Fruit fly (Drosophila melanogaster): Measurements from ENCODE around the gene bcn92.

bcn92 gene

dm6 chrX:2123965-2124688 lies 25.3 kb downstream of the bcn92 start (continued):
- peak; percentile 98 for TF ChIP-seq Ssrp (tag; optimal IDR thresholded peaks at IDR 0.05)
- peak; percentile 98 for TF ChIP-seq Hr3 (GFP tag; optimal IDR thresholded peaks at IDR 0.05)
- peak; percentile 99 for TF ChIP-seq CG10979 (tag; optimal IDR thresholded peaks at IDR 0.05)
- peak; percentile 95 for TF ChIP-seq Xrp1 (GFP tag; IDR thresholded peaks at IDR 0.05)
- peak; percentile 97 for TF ChIP-seq Spps (tag; optimal IDR thresholded peaks at IDR 0.05)
- TF ChIP-seq CG9215 (GFP tag; IDR thresholded peaks at IDR 0.05), result peak; percentile 92
- TF ChIP-seq eyg (GFP tag; optimal IDR thresholded peaks at IDR 0.05), result peak; percentile 67
- peak; percentile 64 for TF ChIP-seq btn (GFP tag; optimal IDR thresholded peaks at IDR 0.05)
- peak; percentile 69 for TF ChIP-seq nau (GFP tag; optimal IDR thresholded peaks at IDR 0.05)
- peak; percentile 77; the same call in 2 of the 3 replicates for TF ChIP-seq C15 (GFP tag; IDR thresholded peaks at IDR 0.05)
- TF ChIP-seq CG8944 (GFP tag; optimal IDR thresholded peaks at IDR 0.05), result peak; percentile 82
- peak; percentile 78 for TF ChIP-seq sqz (GFP tag; optimal IDR thresholded peaks at IDR 0.05)
- peak; percentile 88 for TF ChIP-seq CG5180 (GFP tag; optimal IDR thresholded peaks at IDR 0.05)
- TF ChIP-seq CoRest (tag; optimal IDR thresholded peaks at IDR 0.05), result peak; percentile 99
- peak; percentile 81 for TF ChIP-seq HmgZ (tag; optimal IDR thresholded peaks at IDR 0.05)
- peak; percentile 50 for TF ChIP-seq mirr (GFP tag; optimal IDR thresholded peaks at IDR 0.05)
- TF ChIP-seq CG8089 (GFP tag; optimal IDR thresholded peaks at IDR 0.05), result peak; percentile 71
- TF ChIP-seq CG10959 (GFP tag; IDR thresholded peaks at IDR 0.05), result peak; percentile 90
- TF ChIP-seq gt (GFP tag; IDR thresholded peaks at IDR 0.05), result peak; percentile 83
- peak; percentile 97 for TF ChIP-seq CG6765 (GFP tag; optimal IDR thresholded peaks at IDR 0.05)
- TF ChIP-seq Ptx1 (GFP tag; IDR thresholded peaks at IDR 0.05), result peak; percentile 95
- TF ChIP-seq CG10147 (GFP tag; optimal IDR thresholded peaks at IDR 0.05), result peak; percentile 98
- peak; percentile 82 for TF ChIP-seq CHES-1-like (GFP tag; optimal IDR thresholded peaks at IDR 0.05)
- TF ChIP-seq CG4617 (GFP tag; optimal IDR thresholded peaks at IDR 0.05; ENCODE audit: borderline replicate concordance), result peak; percentile 87
- TF ChIP-seq Asciz (GFP tag; optimal IDR thresholded peaks at IDR 0.05), result peak; percentile 98
- peak in 1 of 3 experiments; percentile 99 for TF ChIP-seq lola (GFP tag; optimal IDR thresholded peaks at IDR 0.05)
- TF ChIP-seq Jarid2 (GFP tag; optimal IDR thresholded peaks at IDR 0.05), result peak; percentile 83
- TF ChIP-seq TFAM (GFP tag; optimal IDR thresholded peaks at IDR 0.05), result no peak
- peak; percentile 91 for TF ChIP-seq CG12155 (GFP tag; optimal IDR thresholded peaks at IDR 0.05)
- peak; percentile 89 for TF ChIP-seq schlank (tag; optimal IDR thresholded peaks at IDR 0.05)
- peak; percentile 60 for TF ChIP-seq dati (GFP tag; IDR thresholded peaks at IDR 0.05)
- peak; percentile 86 for TF ChIP-seq HLH3B (GFP tag; IDR thresholded peaks at IDR 0.05)
- peak; percentile 96 for TF ChIP-seq CG17359 (tag; optimal IDR thresholded peaks at IDR 0.05)
- no peak for TF ChIP-seq HLHmδ (GFP tag; optimal IDR thresholded peaks at IDR 0.05)
- TF ChIP-seq tna (GFP tag; IDR thresholded peaks at IDR 0.05; ENCODE audit: partially characterized antibody), result no peak
- peak; percentile 90 for TF ChIP-seq CG14014 (GFP tag; IDR thresholded peaks at IDR 0.05)
- no peak for TF ChIP-seq prd (optimal IDR thresholded peaks at IDR 0.05)
- TF ChIP-seq prd (GFP tag; IDR thresholded peaks at IDR 0.05), result peak; percentile 95
- TF ChIP-seq CG1024 (GFP tag; IDR thresholded peaks at IDR 0.05), result peak; percentile 74
- TF ChIP-seq CG15601 (tag; optimal IDR thresholded peaks at IDR 0.05), result peak; percentile 97
- TF ChIP-seq CG18764 (GFP tag; optimal IDR thresholded peaks at IDR 0.05), result peak; percentile 92
- peak; percentile 55 for TF ChIP-seq Mes4 (GFP tag; optimal IDR thresholded peaks at IDR 0.05)
- no peak for TF ChIP-seq p53 (GFP tag; optimal IDR thresholded peaks at IDR 0.05)
- peak; percentile 20 for TF ChIP-seq hth (optimal IDR thresholded peaks at IDR 0.05)
- TF ChIP-seq CG9817 (tag; optimal IDR thresholded peaks at IDR 0.05), result peak; percentile 96
- TF ChIP-seq kah (GFP tag; optimal IDR thresholded peaks at IDR 0.05), result peak; percentile 94
- TF ChIP-seq CG18599 (GFP tag; optimal IDR thresholded peaks at IDR 0.05), result peak; percentile 98
- peak; percentile 91 for TF ChIP-seq danr (GFP tag; IDR thresholded peaks at IDR 0.05)
- TF ChIP-seq CG6854 (GFP tag; optimal IDR thresholded peaks at IDR 0.05), result peak; percentile 98

Measured in whole organism, embryonic.